Worm (Caenorhabditis elegans) whole organism, late embryonic: Measurements from ENCODE around the gene nhl-2.

Experiments used
- C08G9.2 ChIP-seq: sonication (generic microtip); optimal IDR thresholded peaks from 2 replicates; lab custom pipeline; 2016; ENCODE audit warnings: mild to moderate bottlenecking, missing genetic modification characterization, moderate library complexity, missing compliant biosample characterization
- F13H6.1 ChIP-seq: sonication (generic microtip); optimal IDR thresholded peaks from 2 replicates; lab custom pipeline; 2016; ENCODE audit warnings: missing genetic modification characterization, missing compliant biosample characterization
- K02D7.2 ChIP-seq: sonication (generic microtip); optimal IDR thresholded peaks from 2 replicates; lab custom pipeline; 2017; ENCODE audit warnings: mild to moderate bottlenecking, missing genetic modification characterization, missing compliant biosample characterization
- K09A11.1 ChIP-seq: sonication (generic microtip); optimal IDR thresholded peaks from 2 replicates; lab custom pipeline; 2017; ENCODE audit warnings: antibody characterized with exemption, mild to moderate bottlenecking, missing genetic modification characterization, missing compliant biosample characterization; ENCODE audit not compliant: insufficient read depth
- T23F11.4 ChIP-seq: fragments of 200-800 bp; sonication (Bioruptor generic); optimal IDR thresholded peaks from 2 replicates; lab custom pipeline; 2018; ENCODE audit warnings: mild to moderate bottlenecking, missing genetic modification characterization, missing compliant biosample characterization
- ahr-1 ChIP-seq: sonication (generic microtip); optimal IDR thresholded peaks from 2 replicates; lab custom pipeline; 2016; ENCODE audit warnings: missing genetic modification characterization, missing compliant biosample characterization
- ama-1 ChIP-seq: fragments of 150-350 bp; optimal IDR thresholded peaks from 2 replicates; lab custom pipeline; 2014
- ceh-18 ChIP-seq: sonication (generic microtip); optimal IDR thresholded peaks from 2 replicates; lab custom pipeline; 2016; ENCODE audit warnings: missing genetic modification characterization, missing compliant biosample characterization
- ceh-19 ChIP-seq: fragments of 200-800 bp; sonication (Bioruptor generic); optimal IDR thresholded peaks from 2 replicates; lab custom pipeline; 2018; ENCODE audit warnings: mild to moderate bottlenecking, missing genetic modification characterization, missing compliant biosample characterization
- ceh-2 ChIP-seq: sonication (generic microtip); optimal IDR thresholded peaks from 2 replicates; lab custom pipeline; 2016; ENCODE audit warnings: missing genotype, missing genetic modification characterization, missing compliant biosample characterization
- ceh-22 ChIP-seq: sonication (generic microtip); optimal IDR thresholded peaks from 2 replicates; lab custom pipeline; 2017; ENCODE audit warnings: missing biosample characterization, missing genetic modification characterization
- ceh-24 ChIP-seq: sonication (generic microtip); optimal IDR thresholded peaks from 2 replicates; lab custom pipeline; 2016; ENCODE audit warnings: mild to moderate bottlenecking, missing genetic modification characterization, missing compliant biosample characterization
- ceh-30 ChIP-seq: fragments of 150-350 bp; optimal IDR thresholded peaks from 2 replicates; lab custom pipeline; 2014; ENCODE audit warnings: missing biosample characterization, missing genetic modification characterization
- ceh-31 ChIP-seq: sonication (generic microtip); optimal IDR thresholded peaks from 2 replicates; lab custom pipeline; 2016; ENCODE audit warnings: missing genetic modification characterization, missing compliant biosample characterization
- ceh-34 ChIP-seq: sonication (generic microtip); optimal IDR thresholded peaks from 2 replicates; lab custom pipeline; 2016; ENCODE audit warnings: mild to moderate bottlenecking, missing genetic modification characterization, missing compliant biosample characterization
- ceh-6 ChIP-seq: fragments of 200-800 bp; sonication (Bioruptor generic); optimal IDR thresholded peaks from 2 replicates; lab custom pipeline; 2018; ENCODE audit warnings: mild to moderate bottlenecking, missing genetic modification characterization, missing compliant biosample characterization
- ceh-9 ChIP-seq: sonication (generic microtip); optimal IDR thresholded peaks from 2 replicates; lab custom pipeline; 2016; ENCODE audit warnings: mild to moderate bottlenecking, missing genetic modification characterization, inconsistent platforms, missing compliant biosample characterization
- che-1 ChIP-seq: sonication (generic microtip); optimal IDR thresholded peaks from 2 replicates; lab custom pipeline; 2016; ENCODE audit warnings: mild to moderate bottlenecking, missing genetic modification characterization, missing compliant biosample characterization
- dmd-4 ChIP-seq: sonication (generic microtip); optimal IDR thresholded peaks from 2 replicates; lab custom pipeline; 2016; ENCODE audit warnings: borderline replicate concordance, missing genetic modification characterization, missing compliant biosample characterization
- dve-1 ChIP-seq: sonication (generic microtip); optimal IDR thresholded peaks from 2 replicates; lab custom pipeline; 2017; ENCODE audit warnings: antibody characterized with exemption, mild to moderate bottlenecking, missing genetic modification characterization, missing compliant biosample characterization
- elt-2 ChIP-seq: sonication (generic microtip); optimal IDR thresholded peaks from 2 replicates; lab custom pipeline; 2016; ENCODE audit warnings: missing genetic modification reagents, missing genetic modification characterization, missing compliant biosample characterization
- ets-4 ChIP-seq: sonication (generic microtip); optimal IDR thresholded peaks from 2 replicates; lab custom pipeline; 2016; ENCODE audit warnings: missing genetic modification characterization, missing compliant biosample characterization
- eyg-1 ChIP-seq: sonication (generic microtip); optimal IDR thresholded peaks from 2 replicates; lab custom pipeline; 2016; ENCODE audit warnings: missing genotype, missing genetic modification characterization, missing compliant biosample characterization
- fkh-10 ChIP-seq: fragments of 150-350 bp; optimal IDR thresholded peaks from 2 replicates; lab custom pipeline; 2014; ENCODE audit warnings: missing biosample characterization, missing genetic modification reagents, missing genetic modification characterization
- gmeb-2 ChIP-seq: sonication (generic microtip); optimal IDR thresholded peaks from 2 replicates; lab custom pipeline; 2016; ENCODE audit warnings: missing genetic modification characterization, inconsistent platforms, missing compliant biosample characterization
- hlh-13 ChIP-seq: fragments of 200-800 bp; sonication (Bioruptor generic); optimal IDR thresholded peaks from 2 replicates; lab custom pipeline; 2018; ENCODE audit warnings: mild to moderate bottlenecking, missing genetic modification characterization, missing compliant biosample characterization
- hlh-15 ChIP-seq: sonication (generic microtip); optimal IDR thresholded peaks from 2 replicates; lab custom pipeline; 2016; ENCODE audit warnings: missing genetic modification characterization, missing compliant biosample characterization
- hlh-30 ChIP-seq: sonication (generic microtip); optimal IDR thresholded peaks from 2 replicates; lab custom pipeline; 2017; ENCODE audit warnings: antibody characterized with exemption, missing genetic modification characterization, missing compliant biosample characterization; ENCODE audit not compliant: insufficient read depth
- lim-6 ChIP-seq: sonication (generic microtip); optimal IDR thresholded peaks from 2 replicates; lab custom pipeline; 2016; ENCODE audit warnings: missing genetic modification characterization, missing compliant biosample characterization
- lin-11 ChIP-seq: fragments of 200-800 bp; sonication (Bioruptor generic); optimal IDR thresholded peaks from 2 replicates; lab custom pipeline; 2018; ENCODE audit warnings: mild to moderate bottlenecking, missing genetic modification characterization, missing compliant biosample characterization
- madf-2 ChIP-seq: sonication (generic microtip); optimal IDR thresholded peaks from 2 replicates; lab custom pipeline; 2017; ENCODE audit warnings: missing genetic modification characterization, missing compliant biosample characterization
- mec-3 ChIP-seq: sonication (generic microtip); optimal IDR thresholded peaks from 2 replicates; lab custom pipeline; 2016; ENCODE audit warnings: borderline replicate concordance, missing genetic modification characterization, missing compliant biosample characterization
- nfya-1 ChIP-seq: sonication (generic microtip); optimal IDR thresholded peaks from 2 replicates; lab custom pipeline; 2017; ENCODE audit warnings: missing genetic modification characterization, mild to moderate bottlenecking, missing compliant biosample characterization, antibody characterized with exemption, moderate library complexity
- nhr-11 ChIP-seq: fragments of 150-350 bp; optimal IDR thresholded peaks from 2 replicates; lab custom pipeline; 2014; ENCODE audit warnings: missing biosample characterization, missing genetic modification characterization
- nhr-232 ChIP-seq: sonication (generic microtip); optimal IDR thresholded peaks from 2 replicates; lab custom pipeline; 2016; ENCODE audit warnings: missing genetic modification characterization, missing compliant biosample characterization
- npax-4 ChIP-seq: sonication (generic microtip); optimal IDR thresholded peaks from 2 replicates; lab custom pipeline; 2016; ENCODE audit warnings: missing genetic modification characterization, missing compliant biosample characterization
- odd-2 ChIP-seq: sonication (generic microtip); optimal IDR thresholded peaks from 2 replicates; lab custom pipeline; 2017; ENCODE audit warnings: antibody characterized with exemption, mild to moderate bottlenecking, missing genetic modification characterization, missing compliant biosample characterization
- pag-3 ChIP-seq: sonication (generic microtip); optimal IDR thresholded peaks from 2 replicates; lab custom pipeline; 2016; ENCODE audit warnings: missing compliant biosample characterization, missing genetic modification characterization, borderline replicate concordance
- pax-1 ChIP-seq: fragments of 150-350 bp; optimal IDR thresholded peaks from 2 replicates; lab custom pipeline; 2014; ENCODE audit warnings: missing biosample characterization, missing genetic modification characterization
- pha-2 ChIP-seq: sonication (generic microtip); optimal IDR thresholded peaks from 2 replicates; lab custom pipeline; 2017; ENCODE audit warnings: mild to moderate bottlenecking, missing genetic modification characterization, missing compliant biosample characterization
- pqm-1 ChIP-seq: sonication (generic microtip); optimal IDR thresholded peaks from 2 replicates; lab custom pipeline; 2016; ENCODE audit warnings: missing genetic modification characterization, missing compliant biosample characterization
- sdc-2 ChIP-seq: sonication (generic microtip); optimal IDR thresholded peaks from 2 replicates; lab custom pipeline; 2016; ENCODE audit warnings: missing genotype, missing genetic modification characterization, missing compliant biosample characterization
- sox-2 ChIP-seq: fragments of 200-800 bp; sonication (Bioruptor generic); IDR thresholded peaks from 2 replicates; pipeline ENCODE4 v1.3.6; 2022; ENCODE audit warnings: missing genetic modification reagents, missing genetic modification characterization, missing compliant biosample characterization
- sox-4 ChIP-seq: sonication (generic microtip); optimal IDR thresholded peaks from 2 replicates; lab custom pipeline; 2017; ENCODE audit warnings: mild to moderate bottlenecking, missing genetic modification characterization, inconsistent platforms, missing compliant biosample characterization
- syd-9 ChIP-seq: sonication (generic microtip); optimal IDR thresholded peaks from 2 replicates; lab custom pipeline; 2016; ENCODE audit warnings: mild to moderate bottlenecking, missing genetic modification characterization, moderate library complexity, missing compliant biosample characterization
- tbx-2 ChIP-seq: sonication (generic microtip); optimal IDR thresholded peaks from 2 replicates; lab custom pipeline; 2016; ENCODE audit warnings: missing genetic modification characterization, missing compliant biosample characterization
- tbx-7 ChIP-seq: sonication (generic microtip); optimal IDR thresholded peaks from 2 replicates; lab custom pipeline; 2016; ENCODE audit warnings: missing genotype, missing genetic modification characterization, missing compliant biosample characterization
- ttx-3 ChIP-seq: sonication (generic microtip); optimal IDR thresholded peaks from 2 replicates; lab custom pipeline; 2016; ENCODE audit warnings: missing genetic modification reagents, missing genetic modification characterization, missing compliant biosample characterization
- unc-3 ChIP-seq, 2 experiments: fragments of 200-800 bp in 1 of 2; sonication (Bioruptor generic) in 1 of 2; sonication (generic microtip) in 1 of 2; conservative IDR thresholded peaks in 1 of 2; optimal IDR thresholded peaks in 1 of 2; 2 replicates each; pipeline versions ENCODE4 v1.3.6 to Lab custom; 2016 to 2022; ENCODE audit warnings: missing compliant biosample characterization in 2 of 2, missing genetic modification characterization in 2 of 2, missing genetic modification reagents in 1 of 2
- unc-42 ChIP-seq: sonication (generic microtip); optimal IDR thresholded peaks from 2 replicates; lab custom pipeline; 2016; ENCODE audit warnings: missing genotype, missing genetic modification characterization, missing compliant biosample characterization
- unc-86 ChIP-seq: sonication (generic microtip); optimal IDR thresholded peaks from 2 replicates; lab custom pipeline; 2016; ENCODE audit warnings: missing genetic modification characterization, missing compliant biosample characterization
- zip-5 ChIP-seq: sonication (generic microtip); optimal IDR thresholded peaks from 2 replicates; lab custom pipeline; 2016; ENCODE audit warnings: missing genetic modification characterization, missing compliant biosample characterization
- ztf-16 ChIP-seq: sonication (generic microtip); optimal IDR thresholded peaks from 2 replicates; lab custom pipeline; 2017; ENCODE audit warnings: missing genetic modification characterization, missing compliant biosample characterization

The nhl-2 gene

DNA sequence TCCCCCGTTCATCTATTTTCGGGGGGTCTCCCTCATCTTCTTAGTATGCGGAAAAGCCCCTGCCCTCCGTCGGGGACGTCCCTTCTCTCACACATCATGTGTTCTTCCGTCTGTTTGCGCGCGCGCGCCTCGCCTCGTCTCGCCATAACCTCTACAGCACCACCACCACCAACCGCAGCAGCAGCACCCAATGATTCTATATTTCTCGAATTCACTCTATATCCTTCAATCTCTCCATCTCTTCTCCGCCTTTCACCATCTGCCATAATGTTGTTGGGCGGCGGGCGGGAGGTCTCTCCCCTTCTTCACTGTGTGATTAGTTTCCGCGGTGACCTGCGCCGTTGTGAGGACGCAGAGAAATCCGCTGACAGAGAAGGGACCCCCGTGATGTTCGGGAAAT is 48.5 kb upstream of the nhl-2 start:
- TF ChIP-seq dve-1 (tag; lab: Kevin White, UChicago) (no peak), lim-6 (tag; lab: Kevin White, UChicago) (no peak), ceh-31 (tag; lab: Kevin White, UChicago) (peak; percentile 84), mec-3 (tag; lab: Kevin White, UChicago) (peak; percentile 51), nfya-1 (tag; lab: Kevin White, UChicago) (peak; percentile 73), hlh-13 (no peak), ama-1 (lab: Kevin White, UChicago) (no peak), pax-1 (no peak), ceh-18 (tag; lab: Kevin White, UChicago) (peak; percentile 24), dmd-4 (tag; lab: Kevin White, UChicago) (peak; percentile 71), madf-2 (tag; lab: Kevin White, UChicago) (no peak), ceh-19 (GFP tag; lab: Kevin White, UChicago) (peak; percentile 84), fkh-10 (GFP tag; lab: Kevin White, UChicago) (no peak), ttx-3 (no peak), ceh-6 (GFP tag; lab: Kevin White, UChicago) (peak; percentile 2), unc-42 (peak; percentile 65), tbx-2 (peak; percentile 86), ztf-16 (no peak), sox-2 (no peak), pag-3 (tag; lab: Kevin White, UChicago) (no peak), hlh-30 (tag; lab: Kevin White, UChicago) (peak; percentile 77), nhr-232 (tag; lab: Kevin White, UChicago) (peak; percentile 9), syd-9 (tag; lab: Kevin White, UChicago) (peak; percentile 42), hlh-15 (tag; lab: Kevin White, UChicago) (no peak), ceh-9 (tag; lab: Kevin White, UChicago) (no peak), ceh-34 (tag; lab: Kevin White, UChicago) (peak; percentile 84), elt-2 (no peak), gmeb-2 (tag; lab: Kevin White, UChicago) (no peak), ceh-24 (no peak), K09A11.1 (tag; lab: Kevin White, UChicago) (no peak), unc-3 (GFP tag; conservative IDR thresholded peaks at IDR 0.05; lab: Robert Waterston, UW) (no peak), unc-3 (tag; optimal IDR thresholded peaks at IDR 0.05; lab: Kevin White, UChicago) (no peak), sox-4 (tag; lab: Kevin White, UChicago) (peak; percentile 6), pqm-1 (tag; lab: Kevin White, UChicago) (no peak), unc-86 (tag; lab: Kevin White, UChicago) (peak; percentile 29), sdc-2 (tag; lab: Kevin White, UChicago) (peak; percentile 55), ceh-22 (tag; lab: Kevin White, UChicago) (no peak), ceh-30 (tag; lab: Kevin White, UChicago) (no peak), K02D7.2 (tag; lab: Kevin White, UChicago) (peak; percentile 37), nhr-11 (tag; lab: Kevin White, UChicago) (no peak), ceh-2 (tag; lab: Kevin White, UChicago) (peak; percentile 46), odd-2 (tag; lab: Kevin White, UChicago) (no peak), che-1 (tag; lab: Kevin White, UChicago) (no peak), npax-4 (tag; lab: Kevin White, UChicago) (no peak), eyg-1 (tag; lab: Kevin White, UChicago) (peak; percentile 30), C08G9.2 (tag; lab: Kevin White, UChicago) (peak; percentile 60), zip-5 (tag; lab: Kevin White, UChicago) (no peak), T23F11.4 (GFP tag; lab: Kevin White, UChicago) (peak; percentile 32), F13H6.1 (tag; lab: Kevin White, UChicago) (peak; percentile 33), tbx-7 (tag; lab: Kevin White, UChicago) (no peak), ahr-1 (no peak), ets-4 (peak; percentile 19), lin-11 (no peak), pha-2 (tag; lab: Kevin White, UChicago) (peak; percentile 10)
